Worm (Caenorhabditis elegans) whole organism, late embryonic: ENCODE data around the gene ifet-1.

Experiments
- C08G9.2 ChIP-seq: sonication (generic microtip); optimal IDR thresholded peaks from 2 replicates; lab custom pipeline; 2016; ENCODE audit warnings: mild to moderate bottlenecking, missing genetic modification characterization, moderate library complexity, missing compliant biosample characterization
- C38D4.7 ChIP-seq: fragments of 200-800 bp; sonication (Bioruptor generic); optimal IDR thresholded peaks from 2 replicates; lab custom pipeline; 2018; ENCODE audit warnings: mild to moderate bottlenecking, missing genetic modification characterization, moderate library complexity, missing compliant biosample characterization
- K02D7.2 ChIP-seq: sonication (generic microtip); optimal IDR thresholded peaks from 2 replicates; lab custom pipeline; 2017; ENCODE audit warnings: mild to moderate bottlenecking, missing genetic modification characterization, missing compliant biosample characterization
- T23F11.4 ChIP-seq: fragments of 200-800 bp; sonication (Bioruptor generic); optimal IDR thresholded peaks from 2 replicates; lab custom pipeline; 2018; ENCODE audit warnings: mild to moderate bottlenecking, missing genetic modification characterization, missing compliant biosample characterization
- Y22D7AL.16 ChIP-seq: sonication (generic microtip); optimal IDR thresholded peaks from 2 replicates; lab custom pipeline; 2016; ENCODE audit warnings: missing genetic modification characterization, missing compliant biosample characterization
- ceh-14 ChIP-seq: sonication (generic microtip); optimal IDR thresholded peaks from 2 replicates; lab custom pipeline; 2016; ENCODE audit warnings: missing genotype, missing genetic modification characterization, missing compliant biosample characterization
- ceh-19 ChIP-seq: fragments of 200-800 bp; sonication (Bioruptor generic); optimal IDR thresholded peaks from 2 replicates; lab custom pipeline; 2018; ENCODE audit warnings: mild to moderate bottlenecking, missing genetic modification characterization, missing compliant biosample characterization
- ceh-2 ChIP-seq: sonication (generic microtip); optimal IDR thresholded peaks from 2 replicates; lab custom pipeline; 2016; ENCODE audit warnings: missing genotype, missing genetic modification characterization, missing compliant biosample characterization
- ceh-24 ChIP-seq: sonication (generic microtip); optimal IDR thresholded peaks from 2 replicates; lab custom pipeline; 2016; ENCODE audit warnings: mild to moderate bottlenecking, missing genetic modification characterization, missing compliant biosample characterization
- ceh-34 ChIP-seq: sonication (generic microtip); optimal IDR thresholded peaks from 2 replicates; lab custom pipeline; 2016; ENCODE audit warnings: mild to moderate bottlenecking, missing genetic modification characterization, missing compliant biosample characterization
- ceh-45 ChIP-seq: fragments of 200-800 bp; sonication (Bioruptor generic); IDR thresholded peaks from 2 replicates; pipeline ENCODE4 v1.3.6; 2022; ENCODE audit warnings: missing genetic modification reagents, missing genetic modification characterization, missing compliant biosample characterization
- ceh-6 ChIP-seq: fragments of 200-800 bp; sonication (Bioruptor generic); optimal IDR thresholded peaks from 2 replicates; lab custom pipeline; 2018; ENCODE audit warnings: mild to moderate bottlenecking, missing genetic modification characterization, missing compliant biosample characterization
- che-1 ChIP-seq: sonication (generic microtip); optimal IDR thresholded peaks from 2 replicates; lab custom pipeline; 2016; ENCODE audit warnings: mild to moderate bottlenecking, missing genetic modification characterization, missing compliant biosample characterization
- dmd-4 ChIP-seq: sonication (generic microtip); optimal IDR thresholded peaks from 2 replicates; lab custom pipeline; 2016; ENCODE audit warnings: borderline replicate concordance, missing genetic modification characterization, missing compliant biosample characterization
- elt-2 ChIP-seq: sonication (generic microtip); optimal IDR thresholded peaks from 2 replicates; lab custom pipeline; 2016; ENCODE audit warnings: missing genetic modification reagents, missing genetic modification characterization, missing compliant biosample characterization
- fax-1 ChIP-seq: sonication (generic microtip); optimal IDR thresholded peaks from 2 replicates; lab custom pipeline; 2016; ENCODE audit warnings: missing genotype, missing genetic modification characterization, missing compliant biosample characterization
- fkh-6 ChIP-seq: sonication (generic microtip); optimal IDR thresholded peaks from 2 replicates; lab custom pipeline; 2016; ENCODE audit warnings: missing genetic modification characterization, missing compliant biosample characterization
- gmeb-2 ChIP-seq: sonication (generic microtip); optimal IDR thresholded peaks from 2 replicates; lab custom pipeline; 2016; ENCODE audit warnings: missing genetic modification characterization, inconsistent platforms, missing compliant biosample characterization
- hlh-15 ChIP-seq: sonication (generic microtip); optimal IDR thresholded peaks from 2 replicates; lab custom pipeline; 2016; ENCODE audit warnings: missing genetic modification characterization, missing compliant biosample characterization
- hlh-30 ChIP-seq: sonication (generic microtip); optimal IDR thresholded peaks from 2 replicates; lab custom pipeline; 2017; ENCODE audit warnings: antibody characterized with exemption, missing genetic modification characterization, missing compliant biosample characterization; ENCODE audit not compliant: insufficient read depth
- hlh-6 ChIP-seq: sonication (generic microtip); optimal IDR thresholded peaks from 2 replicates; lab custom pipeline; 2016; ENCODE audit warnings: missing genotype, missing genetic modification characterization, missing compliant biosample characterization
- lin-11 ChIP-seq: fragments of 200-800 bp; sonication (Bioruptor generic); optimal IDR thresholded peaks from 2 replicates; lab custom pipeline; 2018; ENCODE audit warnings: mild to moderate bottlenecking, missing genetic modification characterization, missing compliant biosample characterization
- madf-2 ChIP-seq: sonication (generic microtip); optimal IDR thresholded peaks from 2 replicates; lab custom pipeline; 2017; ENCODE audit warnings: missing genetic modification characterization, missing compliant biosample characterization
- nhr-232 ChIP-seq: sonication (generic microtip); optimal IDR thresholded peaks from 2 replicates; lab custom pipeline; 2016; ENCODE audit warnings: missing genetic modification characterization, missing compliant biosample characterization
- npax-4 ChIP-seq: sonication (generic microtip); optimal IDR thresholded peaks from 2 replicates; lab custom pipeline; 2016; ENCODE audit warnings: missing genetic modification characterization, missing compliant biosample characterization
- pat-9 ChIP-seq: fragments of 200-800 bp; sonication (Bioruptor generic); optimal IDR thresholded peaks from 2 replicates; lab custom pipeline; 2018; ENCODE audit warnings: mild to moderate bottlenecking, missing genetic modification characterization, moderate library complexity, missing compliant biosample characterization
- pha-2 ChIP-seq: sonication (generic microtip); optimal IDR thresholded peaks from 2 replicates; lab custom pipeline; 2017; ENCODE audit warnings: mild to moderate bottlenecking, missing genetic modification characterization, missing compliant biosample characterization
- ref-2 ChIP-seq: sonication (generic microtip); optimal IDR thresholded peaks from 2 replicates; lab custom pipeline; 2016; ENCODE audit warnings: missing genetic modification characterization, missing compliant biosample characterization
- sdc-2 ChIP-seq: sonication (generic microtip); optimal IDR thresholded peaks from 2 replicates; lab custom pipeline; 2016; ENCODE audit warnings: missing genotype, missing genetic modification characterization, missing compliant biosample characterization
- sox-2 ChIP-seq: fragments of 200-800 bp; sonication (Bioruptor generic); IDR thresholded peaks from 2 replicates; pipeline ENCODE4 v1.3.6; 2022; ENCODE audit warnings: missing genetic modification reagents, missing genetic modification characterization, missing compliant biosample characterization
- sox-4 ChIP-seq: sonication (generic microtip); optimal IDR thresholded peaks from 2 replicates; lab custom pipeline; 2017; ENCODE audit warnings: mild to moderate bottlenecking, missing genetic modification characterization, inconsistent platforms, missing compliant biosample characterization
- syd-9 ChIP-seq: sonication (generic microtip); optimal IDR thresholded peaks from 2 replicates; lab custom pipeline; 2016; ENCODE audit warnings: mild to moderate bottlenecking, missing genetic modification characterization, moderate library complexity, missing compliant biosample characterization
- tbx-2 ChIP-seq: sonication (generic microtip); optimal IDR thresholded peaks from 2 replicates; lab custom pipeline; 2016; ENCODE audit warnings: missing genetic modification characterization, missing compliant biosample characterization
- ttx-3 ChIP-seq: sonication (generic microtip); optimal IDR thresholded peaks from 2 replicates; lab custom pipeline; 2016; ENCODE audit warnings: missing genetic modification reagents, missing genetic modification characterization, missing compliant biosample characterization
- unc-3 ChIP-seq, 2 experiments: fragments of 200-800 bp in 1 of 2; sonication (Bioruptor generic) in 1 of 2; sonication (generic microtip) in 1 of 2; conservative IDR thresholded peaks in 1 of 2; optimal IDR thresholded peaks in 1 of 2; 2 replicates each; pipeline versions ENCODE4 v1.3.6 to Lab custom; 2016 to 2022; ENCODE audit warnings: missing compliant biosample characterization in 2 of 2, missing genetic modification characterization in 2 of 2, missing genetic modification reagents in 1 of 2
- unc-86 ChIP-seq: sonication (generic microtip); optimal IDR thresholded peaks from 2 replicates; lab custom pipeline; 2016; ENCODE audit warnings: missing genetic modification characterization, missing compliant biosample characterization
- zip-5 ChIP-seq: sonication (generic microtip); optimal IDR thresholded peaks from 2 replicates; lab custom pipeline; 2016; ENCODE audit warnings: missing genetic modification characterization, missing compliant biosample characterization
- ztf-16 ChIP-seq: sonication (generic microtip); optimal IDR thresholded peaks from 2 replicates; lab custom pipeline; 2017; ENCODE audit warnings: missing genetic modification characterization, missing compliant biosample characterization

Gene ifet-1

ce11 chrIII:4428797-4429196 lies 46.2 kb downstream of the ifet-1 start:
- peak; percentile 15 for TF ChIP-seq C38D4.7 (GFP tag; lab: Kevin White, UChicago)
- TF ChIP-seq sox-4 = peak; percentile 8
- TF ChIP-seq unc-3 (GFP tag; conservative IDR thresholded peaks at IDR 0.05; lab: Robert Waterston, UW) = peak; percentile 40; the same call in 1 of the 2 replicates
- no peak for TF ChIP-seq unc-3 (tag; optimal IDR thresholded peaks at IDR 0.05; lab: Kevin White, UChicago)
- 0 out of 2 replicates have a peak, but pooled peaks have one; percentile 42 for TF ChIP-seq ceh-45
- TF ChIP-seq Y22D7AL.16 (tag; lab: Kevin White, UChicago) = peak; percentile 14
- TF ChIP-seq hlh-30 (tag; lab: Kevin White, UChicago) = no peak
- TF ChIP-seq C08G9.2 (tag; lab: Kevin White, UChicago) = peak; percentile 10
- TF ChIP-seq gmeb-2 (tag; lab: Kevin White, UChicago) = no peak
- peak; percentile 56 for TF ChIP-seq T23F11.4 (GFP tag; lab: Kevin White, UChicago)

- TF ChIP-seq zip-5 (tag; lab: Kevin White, UChicago) = peak; percentile 40
- peak; percentile 40 for TF ChIP-seq sdc-2 (tag; lab: Kevin White, UChicago)
- TF ChIP-seq npax-4 (tag; lab: Kevin White, UChicago) = peak; percentile 48
- peak; percentile 35 for TF ChIP-seq Y22D7AL.16 (tag; lab: Kevin White, UChicago)
- TF ChIP-seq C08G9.2 (tag; lab: Kevin White, UChicago) = peak; percentile 24
- peak; percentile 33 for TF ChIP-seq madf-2
- TF ChIP-seq K02D7.2 (tag; lab: Kevin White, UChicago) = peak; percentile 58
- peak; percentile 32 for TF ChIP-seq hlh-15
- TF ChIP-seq hlh-6 (tag; lab: Kevin White, UChicago) = peak; percentile 67
- TF ChIP-seq ceh-24 = peak; percentile 40
- TF ChIP-seq syd-9 (tag; lab: Kevin White, UChicago) = peak; percentile 22
- peak; percentile 49 for TF ChIP-seq unc-86
- TF ChIP-seq unc-3 (GFP tag; conservative IDR thresholded peaks at IDR 0.05; lab: Robert Waterston, UW) = peak; percentile 80
- TF ChIP-seq unc-3 (tag; optimal IDR thresholded peaks at IDR 0.05; lab: Kevin White, UChicago) = peak; percentile 17
- TF ChIP-seq nhr-232 (tag; lab: Kevin White, UChicago) = peak; percentile 53
- TF ChIP-seq C38D4.7 (GFP tag; lab: Kevin White, UChicago) = peak; percentile 70
- peak; percentile 57 for TF ChIP-seq elt-2 (tag; lab: Kevin White, UChicago)
- peak; percentile 43 for TF ChIP-seq ceh-14 (tag; lab: Kevin White, UChicago)
- peak; percentile 42 for TF ChIP-seq ceh-6 (GFP tag; lab: Kevin White, UChicago)
- TF ChIP-seq lin-11 (tag; lab: Kevin White, UChicago) = peak; percentile 14
- peak; percentile 62 for TF ChIP-seq fkh-6 (tag; lab: Kevin White, UChicago)
- TF ChIP-seq pat-9 = peak; percentile 66
- peak; percentile 82 for TF ChIP-seq ceh-45
- TF ChIP-seq ref-2 (tag; lab: Kevin White, UChicago) = peak; percentile 44
- TF ChIP-seq dmd-4 (tag; lab: Kevin White, UChicago) = peak; percentile 24
- TF ChIP-seq ceh-2 = peak; percentile 63
- peak; percentile 59 for TF ChIP-seq sox-4
- peak; percentile 32 for TF ChIP-seq ceh-34 (tag; lab: Kevin White, UChicago)
- TF ChIP-seq fax-1 = peak; percentile 5
- TF ChIP-seq che-1 (tag; lab: Kevin White, UChicago) = peak; percentile 73
- peak; percentile 54 for TF ChIP-seq ttx-3 (tag; lab: Kevin White, UChicago)
- TF ChIP-seq sox-2 (GFP tag; lab: Robert Waterston, UW) = peak; percentile 91
- TF ChIP-seq tbx-2 (tag; lab: Kevin White, UChicago) = peak; percentile 7
- peak; percentile 17 for TF ChIP-seq ztf-16
- TF ChIP-seq ceh-19 (GFP tag; lab: Kevin White, UChicago) = peak; percentile 63
- TF ChIP-seq pha-2 (tag; lab: Kevin White, UChicago) = peak; percentile 64
- TF ChIP-seq, all 69 proteins: peak for 35; not testable (repeated sequence) for 34
These were observed 48.2 kb downstream of the ifet-1 start for ce11 chrIII:4426711-4427218.
